Worm (Caenorhabditis elegans): ENCODE measurements around the gene ZC449.2.

The ZC449.2 gene

ce11 chrX:5022682-5023081, 1.6 kb downstream of the ZC449.2 start (continued):
- no peak for TF ChIP-seq pat-9 (tag; optimal IDR thresholded peaks at IDR 0.05)
- peak; percentile 12 for TF ChIP-seq T23F11.4 (GFP tag; optimal IDR thresholded peaks at IDR 0.05)
- no peak for TF ChIP-seq ceh-22 (tag; optimal IDR thresholded peaks at IDR 0.05)
- TF ChIP-seq lim-6 (tag; optimal IDR thresholded peaks at IDR 0.05): no peak
- TF ChIP-seq sdc-2 (tag; optimal IDR thresholded peaks at IDR 0.05): peak; percentile 55
- TF ChIP-seq zip-5 (tag; optimal IDR thresholded peaks at IDR 0.05): no peak
- TF ChIP-seq fax-1 (tag; optimal IDR thresholded peaks at IDR 0.05): peak; percentile 6
- no peak for TF ChIP-seq syd-9 (tag; optimal IDR thresholded peaks at IDR 0.05)
- no peak for TF ChIP-seq dmd-4 (tag; optimal IDR thresholded peaks at IDR 0.05; ENCODE audit: borderline replicate concordance)
- peak; percentile 41 for TF ChIP-seq hlh-6 (tag; optimal IDR thresholded peaks at IDR 0.05)
- TF ChIP-seq ceh-24 (tag; optimal IDR thresholded peaks at IDR 0.05): peak; percentile 7
- no peak for TF ChIP-seq pha-4 (tag; optimal IDR thresholded peaks at IDR 0.05)
- peak; percentile 16 for TF ChIP-seq ttx-3 (tag; optimal IDR thresholded peaks at IDR 0.05)
- no peak for TF ChIP-seq npax-4 (tag; optimal IDR thresholded peaks at IDR 0.05)
- no peak for TF ChIP-seq pqm-1 (tag; optimal IDR thresholded peaks at IDR 0.05)
- no peak for TF ChIP-seq unc-42 (tag; optimal IDR thresholded peaks at IDR 0.05)
- TF ChIP-seq K09A11.1 (tag; optimal IDR thresholded peaks at IDR 0.05; ENCODE audit: insufficient read depth): no peak
- no peak for TF ChIP-seq ceh-9 (tag; optimal IDR thresholded peaks at IDR 0.05)
- TF ChIP-seq elt-4 (tag; optimal IDR thresholded peaks at IDR 0.05): no peak
- no peak for TF ChIP-seq rnt-1 (tag; optimal IDR thresholded peaks at IDR 0.05)
- no peak for TF ChIP-seq eyg-1 (tag; optimal IDR thresholded peaks at IDR 0.05)
- peak; percentile 36 for TF ChIP-seq ref-2 (tag; optimal IDR thresholded peaks at IDR 0.05)
- no peak for TF ChIP-seq hlh-8 (tag; optimal IDR thresholded peaks at IDR 0.05)
- no peak for TF ChIP-seq ceh-30 (tag; optimal IDR thresholded peaks at IDR 0.05)
- TF ChIP-seq unc-3 (GFP tag; conservative IDR thresholded peaks at IDR 0.05): 0 out of 2 replicates have a peak, but pooled peaks have one; percentile 25
- TF ChIP-seq unc-3 (tag; optimal IDR thresholded peaks at IDR 0.05): peak; percentile 18
- peak; percentile 4 for TF ChIP-seq C08G9.2 (tag; optimal IDR thresholded peaks at IDR 0.05)
- TF ChIP-seq pha-2 (tag; optimal IDR thresholded peaks at IDR 0.05): peak; percentile 52
- TF ChIP-seq dve-1 (tag; optimal IDR thresholded peaks at IDR 0.05): peak; percentile 27
- no peak for TF ChIP-seq nhr-11 (tag; optimal IDR thresholded peaks at IDR 0.05)
- no peak for TF ChIP-seq fkh-10 (GFP tag; optimal IDR thresholded peaks at IDR 0.05)
- peak; percentile 52 for TF ChIP-seq ceh-18 (tag; optimal IDR thresholded peaks at IDR 0.05)
- peak; percentile 60 for TF ChIP-seq ceh-6 (GFP tag; optimal IDR thresholded peaks at IDR 0.05)
- 0 out of 2 replicates have a peak, but pooled peaks have one; percentile 13 for TF ChIP-seq ceh-45 (GFP tag; IDR thresholded peaks at IDR 0.05)

ce11 chrX:5024300-5024699, 3.2 kb downstream of the ZC449.2 start, which contains the start of gene ZC449.1:
Gene ZC449.1 (plus strand): TSS chrX:5024420.
- TF ChIP-seq sox-2 (GFP tag; IDR thresholded peaks at IDR 0.05) (no peak), sdc-2 (tag; optimal IDR thresholded peaks at IDR 0.05) (no peak), ceh-19 (GFP tag; optimal IDR thresholded peaks at IDR 0.05) (no peak), ceh-31 (tag; optimal IDR thresholded peaks at IDR 0.05) (no peak), ceh-34 (tag; optimal IDR thresholded peaks at IDR 0.05) (no peak), ceh-45 (GFP tag; IDR thresholded peaks at IDR 0.05) (no peak), T23F11.4 (GFP tag; optimal IDR thresholded peaks at IDR 0.05) (no peak), eyg-1 (tag; optimal IDR thresholded peaks at IDR 0.05) (no peak), pat-9 (tag; optimal IDR thresholded peaks at IDR 0.05) (no peak), K09A11.1 (tag; optimal IDR thresholded peaks at IDR 0.05; ENCODE audit: insufficient read depth) (no peak), fkh-10 (GFP tag; optimal IDR thresholded peaks at IDR 0.05) (no peak), odd-2 (tag; optimal IDR thresholded peaks at IDR 0.05) (no peak), dmd-4 (tag; optimal IDR thresholded peaks at IDR 0.05; ENCODE audit: borderline replicate concordance) (no peak), npax-4 (tag; optimal IDR thresholded peaks at IDR 0.05) (no peak)

DNA sequence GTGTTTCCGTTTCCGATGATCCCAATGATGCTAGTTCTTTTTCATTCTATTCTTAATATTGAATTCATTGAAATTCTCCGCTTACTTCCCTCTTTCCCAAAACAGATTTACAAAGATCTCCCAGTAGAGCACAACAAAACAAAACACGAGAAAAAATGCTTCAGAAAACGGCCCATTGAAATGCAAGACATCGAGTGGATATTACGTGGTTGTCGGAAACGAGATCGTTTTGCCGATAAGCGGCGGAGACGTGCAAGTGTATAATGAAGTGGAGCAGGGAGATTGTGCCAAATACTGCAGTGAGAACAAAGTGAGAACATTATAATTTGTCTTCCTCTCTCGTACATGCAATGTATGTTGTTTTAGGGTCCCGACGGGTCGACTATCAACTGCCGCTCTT, 5.4 kb downstream of the ZC449.2 start:
- TF ChIP-seq ets-4 (tag; optimal IDR thresholded peaks at IDR 0.05) (no peak), C38D4.7 (GFP tag; optimal IDR thresholded peaks at IDR 0.05) (no peak), ceh-9 (tag; optimal IDR thresholded peaks at IDR 0.05) (no peak), ztf-16 (tag; optimal IDR thresholded peaks at IDR 0.05) (no peak), ceh-14 (tag; optimal IDR thresholded peaks at IDR 0.05) (no peak)

All from whole organism, late embryonic.